Worm (Caenorhabditis elegans) whole organism, L2 larva: ENCODE measurements around the gene fbxa-148.

Experiments used
- ama-1 ChIP-seq: fragments of 150-350 bp; optimal IDR thresholded peaks from 2 replicates; lab custom pipeline; 2018; ENCODE audit warnings: inconsistent platforms
- lin-11 ChIP-seq: fragments of 150-350 bp; sonication (generic microtip); optimal IDR thresholded peaks from 2 replicates; lab custom pipeline; 2014; ENCODE audit warnings: missing biosample characterization, missing genetic modification characterization, inconsistent platforms, mixed read lengths
- lin-13 ChIP-seq: fragments of 150-350 bp; optimal IDR thresholded peaks from 2 replicates; lab custom pipeline; 2014; ENCODE audit warnings: missing biosample characterization, missing genetic modification reagents, missing genetic modification characterization
- nhr-11 ChIP-seq: fragments of 150-350 bp; optimal IDR thresholded peaks from 2 replicates; lab custom pipeline; 2014; ENCODE audit warnings: missing biosample characterization, missing genetic modification characterization
- nhr-129 ChIP-seq: fragments of 150-350 bp; optimal IDR thresholded peaks from 2 replicates; lab custom pipeline; 2014; ENCODE audit warnings: missing biosample characterization, missing genetic modification characterization
- nhr-21 ChIP-seq: fragments of 150-350 bp; optimal IDR thresholded peaks from 2 replicates; lab custom pipeline; 2014; ENCODE audit warnings: missing biosample characterization, missing genetic modification characterization
- nhr-23 ChIP-seq: fragments of 150-350 bp; optimal IDR thresholded peaks from 2 replicates; lab custom pipeline; 2014; ENCODE audit warnings: missing biosample characterization, missing genetic modification reagents, missing genetic modification characterization
- nhr-6 ChIP-seq: fragments of 150-350 bp; optimal IDR thresholded peaks from 2 replicates; lab custom pipeline; 2014; ENCODE audit warnings: missing biosample characterization, missing genetic modification characterization
- peb-1 ChIP-seq: fragments of 150-350 bp; optimal IDR thresholded peaks from 2 replicates; lab custom pipeline; 2014; ENCODE audit warnings: missing biosample characterization, missing genetic modification characterization
- sem-4 ChIP-seq: fragments of 150-350 bp; optimal IDR thresholded peaks from 2 replicates; lab custom pipeline; 2014; ENCODE audit warnings: missing biosample characterization, missing genetic modification reagents, missing genetic modification characterization
- skn-1 ChIP-seq: sonication (generic microtip); optimal IDR thresholded peaks from 2 replicates; lab custom pipeline; 2017; ENCODE audit warnings: missing biosample characterization, missing genetic modification characterization
- snpc-4 ChIP-seq: fragments of 150-350 bp; optimal IDR thresholded peaks from 2 replicates; lab custom pipeline; 2014; ENCODE audit warnings: missing biosample characterization, missing genetic modification characterization
- ztf-11 ChIP-seq: sonication (generic microtip); optimal IDR thresholded peaks from 2 replicates; lab custom pipeline; 2017; ENCODE audit warnings: missing biosample characterization, missing genetic modification characterization

ce11 chrV:16902726-16903125 is 36.1 kb upstream of the fbxa-148 start, which contains the start of gene srd-68:
- no peak for TF ChIP-seq nhr-23
- TF ChIP-seq nhr-6 (tag; lab: Kevin White, UChicago): no peak
- TF ChIP-seq sem-4 (tag; lab: Kevin White, UChicago): no peak
- TF ChIP-seq skn-1: no peak
- no peak for TF ChIP-seq lin-13 (GFP tag; lab: Kevin White, UChicago)
- no peak for TF ChIP-seq nhr-129 (tag; lab: Kevin White, UChicago)
- no peak for TF ChIP-seq ama-1
- no peak for TF ChIP-seq snpc-4 (tag; lab: Kevin White, UChicago)
- no peak for TF ChIP-seq nhr-11 (tag; lab: Kevin White, UChicago)
- TF ChIP-seq lin-11: no peak
- TF ChIP-seq ztf-11 (tag; lab: Kevin White, UChicago): no peak
- no peak for TF ChIP-seq peb-1 (tag; lab: Kevin White, UChicago)
- no peak for TF ChIP-seq nhr-21
